Fruit fly (Drosophila melanogaster) whole organism, embryonic: ENCODE data around the gene CG46318.

Experiments used
- Asciz ChIP-seq: fragments of 200-800 bp; sonication (Bioruptor generic); optimal IDR thresholded peaks from 2 replicates; lab custom pipeline; 2017; ENCODE audit warnings: missing biosample characterization, mild to moderate bottlenecking, missing genetic modification characterization, missing genetic modification reagents
- Atf-2 ChIP-seq: fragments of 200-800 bp; sonication (Bioruptor generic); optimal IDR thresholded peaks from 2 replicates; lab custom pipeline; 2016; ENCODE audit warnings: missing biosample characterization, missing genetic modification characterization
- CG10147 ChIP-seq: fragments of 200-800 bp; sonication (Bioruptor generic); optimal IDR thresholded peaks from 2 replicates; lab custom pipeline; 2019; ENCODE audit warnings: missing biosample characterization, mild to moderate bottlenecking, missing genetic modification characterization, moderate library complexity
- CG1024 ChIP-seq: fragments of 200-800 bp; sonication (Bioruptor generic); IDR thresholded peaks from 2 replicates; pipeline ENCODE4 v1.3.6; 2022; ENCODE audit warnings: missing biosample characterization, missing genetic modification characterization
- CG11696 ChIP-seq: fragments of 200-800 bp; sonication (Bioruptor generic); IDR thresholded peaks from 2 replicates; pipeline ENCODE4 v1.3.6; 2022; ENCODE audit warnings: missing biosample characterization, missing genetic modification characterization
- CG15269 ChIP-seq: fragments of 200-800 bp; sonication (Bioruptor generic); optimal IDR thresholded peaks from 2 replicates; lab custom pipeline; 2018; ENCODE audit warnings: missing biosample characterization, mild to moderate bottlenecking, missing genetic modification characterization, moderate library complexity
- CG17359 ChIP-seq: fragments of 200-800 bp; sonication (Bioruptor generic); optimal IDR thresholded peaks from 3 replicates; lab custom pipeline; 2018; ENCODE audit warnings: missing biosample characterization, mild to moderate bottlenecking, missing genetic modification characterization, moderate library complexity
- CG17568 ChIP-seq: fragments of 200-800 bp; sonication (Bioruptor generic); optimal IDR thresholded peaks from 2 replicates; lab custom pipeline; 2018; ENCODE audit warnings: missing biosample characterization, mild to moderate bottlenecking, missing genetic modification characterization, moderate library complexity
- CG17802 ChIP-seq: fragments of 200-800 bp; sonication (Bioruptor generic); optimal IDR thresholded peaks from 2 replicates; lab custom pipeline; 2018; ENCODE audit warnings: missing biosample characterization, mild to moderate bottlenecking, missing genetic modification characterization, moderate library complexity
- CG6765 ChIP-seq: fragments of 200-800 bp; sonication (Bioruptor generic); optimal IDR thresholded peaks from 3 replicates; lab custom pipeline; 2017; ENCODE audit warnings: missing biosample characterization, mild to moderate bottlenecking, missing genetic modification characterization
- CG8765 ChIP-seq: fragments of 200-800 bp; sonication (Bioruptor generic); IDR thresholded peaks from 2 replicates; pipeline ENCODE4 v1.3.6; 2022; ENCODE audit warnings: missing biosample characterization, missing genetic modification characterization
- D ChIP-seq, 2 experiments: fragments of 200-800 bp in 1 of 2; fragments of >200 bp in 1 of 2; sonication (Bioruptor generic) in 1 of 2; optimal IDR thresholded peaks; 2 replicates in 1 of 2; 3 replicates in 1 of 2; lab custom pipeline; 2017; ENCODE audit warnings: mild to moderate bottlenecking in 1 of 2, missing biosample characterization in 1 of 2, missing genetic modification characterization in 1 of 2, missing genetic modification reagents in 1 of 2
- D19A ChIP-seq: fragments of 200-800 bp; optimal IDR thresholded peaks from 3 replicates; lab custom pipeline; 2019; ENCODE audit warnings: missing biosample characterization, mild to moderate bottlenecking, missing genetic modification characterization, moderate library complexity
- Dbx ChIP-seq: fragments of 200-800 bp; sonication (Bioruptor generic); IDR thresholded peaks from 3 replicates; pipeline ENCODE4 v1.3.6; 2022; ENCODE audit warnings: missing biosample characterization, missing genetic modification characterization
- Deaf1 ChIP-seq: fragments of 200-800 bp; optimal IDR thresholded peaks from 3 replicates; lab custom pipeline; 2019; ENCODE audit warnings: missing biosample characterization, mild to moderate bottlenecking, missing genetic modification characterization, moderate library complexity
- Doc3 ChIP-seq: fragments of 200-800 bp; sonication (Bioruptor generic); IDR thresholded peaks from 3 replicates; pipeline ENCODE4 v1.3.6; 2022; ENCODE audit warnings: missing biosample characterization, missing genetic modification characterization; ENCODE audit not compliant: partially characterized antibody
- Ets97D ChIP-seq: fragments of 200-800 bp; sonication (Bioruptor generic); optimal IDR thresholded peaks from 3 replicates; lab custom pipeline; 2016; ENCODE audit warnings: missing biosample characterization, missing genetic modification characterization
- Hey ChIP-seq: fragments of 200-800 bp; sonication (Bioruptor generic); optimal IDR thresholded peaks from 3 replicates; lab custom pipeline; 2018; ENCODE audit warnings: missing biosample characterization, mild to moderate bottlenecking, missing genetic modification characterization
- Lim3 ChIP-seq: fragments of 200-800 bp; sonication (Bioruptor generic); IDR thresholded peaks from 2 replicates; pipeline ENCODE4 v1.3.6; 2022; ENCODE audit warnings: missing biosample characterization, missing genetic modification characterization
- Med ChIP-seq: fragments of 200-800 bp; sonication (Bioruptor generic); peaks from one replicate; lab custom pipeline; 2016; ENCODE audit warnings: missing biosample characterization, missing genetic modification characterization, mild to moderate bottlenecking, inconsistent platforms, moderate library complexity
- Mes4 ChIP-seq: fragments of 200-800 bp; sonication (Bioruptor generic); optimal IDR thresholded peaks from 2 replicates; lab custom pipeline; 2016; ENCODE audit warnings: missing biosample characterization, missing genetic modification characterization
- NC2α ChIP-seq: fragments of 200-800 bp; sonication (Bioruptor generic); optimal IDR thresholded peaks from 2 replicates; lab custom pipeline; 2016; ENCODE audit warnings: missing biosample characterization, missing genetic modification characterization
- Optix ChIP-seq: fragments of 200-800 bp; sonication (Bioruptor generic); IDR thresholded peaks from 3 replicates; pipeline ENCODE4 v1.3.6; 2022; ENCODE audit warnings: missing biosample characterization, missing genetic modification characterization
- Pdp1 ChIP-seq, 2 experiments: fragments of 200-800 bp; sonication (Bioruptor generic); optimal IDR thresholded peaks; 3 replicates each; lab custom pipeline; 2016; ENCODE audit warnings: missing biosample characterization in 2 of 2, missing genetic modification characterization in 2 of 2, mild to moderate bottlenecking in 1 of 2, moderate library complexity in 1 of 2
- Usf ChIP-seq: fragments of 200-800 bp; sonication (Bioruptor generic); optimal IDR thresholded peaks from 2 replicates; lab custom pipeline; 2017; ENCODE audit warnings: missing genotype, missing biosample characterization, missing genetic modification characterization
- Xrp1 ChIP-seq: fragments of 200-800 bp; sonication (Bioruptor generic); IDR thresholded peaks from 2 replicates; pipeline ENCODE4 v1.3.6; 2022; ENCODE audit warnings: missing biosample characterization, missing genetic modification characterization
- abd-A ChIP-seq: fragments of 200-800 bp; sonication (Bioruptor generic); optimal IDR thresholded peaks from 3 replicates; lab custom pipeline; 2019; ENCODE audit warnings: missing biosample characterization, mild to moderate bottlenecking, missing genetic modification characterization, moderate library complexity
- ac ChIP-seq: fragments of 200-800 bp; sonication (Bioruptor generic); optimal IDR thresholded peaks from 3 replicates; lab custom pipeline; 2017; ENCODE audit warnings: missing biosample characterization, mild to moderate bottlenecking, missing genetic modification characterization
- caup ChIP-seq: fragments of 200-800 bp; sonication (Bioruptor generic); optimal IDR thresholded peaks from 3 replicates; lab custom pipeline; 2017; ENCODE audit warnings: missing biosample characterization, mild to moderate bottlenecking, missing genetic modification characterization, moderate library complexity; ENCODE audit not compliant: severe bottlenecking
- chif ChIP-seq, 2 experiments: fragments of 200-800 bp; sonication (Bioruptor generic); optimal IDR thresholded peaks; 3 replicates each; lab custom pipeline; 2016; ENCODE audit warnings: missing biosample characterization in 2 of 2, missing genetic modification characterization in 2 of 2
- crc ChIP-seq: fragments of 200-800 bp; sonication (Bioruptor generic); optimal IDR thresholded peaks from 2 replicates; lab custom pipeline; 2016; ENCODE audit warnings: missing biosample characterization, missing genetic modification characterization
- fd96Cb ChIP-seq: fragments of 200-800 bp; sonication (Bioruptor generic); optimal IDR thresholded peaks from 2 replicates; lab custom pipeline; 2018; ENCODE audit warnings: missing biosample characterization, mild to moderate bottlenecking, missing genetic modification characterization, moderate library complexity
- gfzf ChIP-seq: fragments of 200-800 bp; sonication (Bioruptor generic); optimal IDR thresholded peaks from 2 replicates; lab custom pipeline; 2016; ENCODE audit warnings: missing biosample characterization, mild to moderate bottlenecking, missing genetic modification characterization, moderate library complexity
- gt ChIP-seq: fragments of 200-800 bp; sonication (Bioruptor generic); IDR thresholded peaks from 2 replicates; pipeline ENCODE4 v1.3.6; 2022; ENCODE audit warnings: missing biosample characterization, missing genetic modification characterization
- hb ChIP-seq: fragments of 200-800 bp; sonication (Bioruptor generic); IDR thresholded peaks from 3 replicates; pipeline ENCODE4 v1.3.6; 2022; ENCODE audit warnings: missing biosample characterization, missing genetic modification characterization; ENCODE audit not compliant: partially characterized antibody
- kni ChIP-seq: fragments of 200-800 bp; sonication (Bioruptor generic); optimal IDR thresholded peaks from 3 replicates; lab custom pipeline; 2017; ENCODE audit warnings: mild to moderate bottlenecking, missing biosample characterization, missing genetic modification reagents, missing genetic modification characterization
- pfk ChIP-seq: fragments of 200-800 bp; sonication (Bioruptor generic); optimal IDR thresholded peaks from 2 replicates; lab custom pipeline; 2018; ENCODE audit warnings: missing biosample characterization, mild to moderate bottlenecking, missing genetic modification characterization, moderate library complexity
- pho ChIP-seq: fragments of 200-800 bp; sonication (Bioruptor generic); optimal IDR thresholded peaks from 2 replicates; lab custom pipeline; 2016; ENCODE audit warnings: missing biosample characterization, missing genetic modification characterization
- pros ChIP-seq: fragments of 200-800 bp; sonication (Bioruptor generic); optimal IDR thresholded peaks from 3 replicates; lab custom pipeline; 2019; ENCODE audit warnings: missing biosample characterization, mild to moderate bottlenecking, missing genetic modification characterization, moderate library complexity
- pzg ChIP-seq: fragments of 200-800 bp; sonication (Bioruptor generic); optimal IDR thresholded peaks from 3 replicates; lab custom pipeline; 2018; ENCODE audit warnings: missing biosample characterization, mild to moderate bottlenecking, missing genetic modification characterization, moderate library complexity
- run ChIP-seq: fragments of 200-800 bp; sonication (Bioruptor generic); optimal IDR thresholded peaks from 3 replicates; lab custom pipeline; 2018; ENCODE audit warnings: missing biosample characterization, mild to moderate bottlenecking, missing genetic modification characterization
- schlank ChIP-seq: fragments of 200-800 bp; sonication (Bioruptor generic); optimal IDR thresholded peaks from 2 replicates; lab custom pipeline; 2018; ENCODE audit warnings: missing biosample characterization, mild to moderate bottlenecking, missing genetic modification characterization
- slbo ChIP-seq: fragments of 200-800 bp; sonication (Bioruptor generic); IDR thresholded peaks from 2 replicates; pipeline ENCODE4 v1.3.6; 2022; ENCODE audit warnings: missing biosample characterization, missing genetic modification characterization
- trem ChIP-seq: fragments of 200-800 bp; optimal IDR thresholded peaks from 3 replicates; lab custom pipeline; 2019; ENCODE audit warnings: missing biosample characterization, mild to moderate bottlenecking, missing genetic modification characterization, moderate library complexity
- zen ChIP-seq: fragments of 200-800 bp; sonication (Bioruptor generic); optimal IDR thresholded peaks from 3 replicates; lab custom pipeline; 2018; ENCODE audit warnings: missing biosample characterization, mild to moderate bottlenecking, missing genetic modification characterization, moderate library complexity

Gene CG46318

DNA sequence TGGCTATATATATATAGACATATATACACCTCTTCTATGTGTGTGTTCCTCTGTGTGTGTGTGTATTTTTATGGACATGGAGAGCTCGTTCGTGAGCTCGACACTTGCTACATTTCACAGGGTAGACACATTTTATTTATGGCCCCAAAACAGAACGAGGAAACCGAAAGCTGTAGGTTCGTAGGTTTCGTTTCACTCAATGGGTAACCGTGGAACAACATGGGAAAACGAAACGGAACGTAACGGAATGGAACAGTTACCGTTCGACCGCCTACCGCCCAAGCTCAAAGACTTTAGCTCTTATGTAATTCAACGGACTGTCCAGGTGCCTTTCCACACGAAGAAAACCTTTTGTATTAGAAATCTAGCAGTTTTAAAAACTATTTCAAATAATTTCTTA lies 25.9 kb downstream of the CG46318 start:
- TF ChIP-seq abd-A (tag; lab: Kevin White, UChicago), result peak; percentile 15
- no peak for TF ChIP-seq trem (tag; lab: Kevin White, UChicago)
- peak; percentile 93 for TF ChIP-seq pfk (GFP tag; lab: Kevin White, UChicago)
- TF ChIP-seq Pdp1 (GFP tag; optimal IDR thresholded peaks at IDR 0.05; lab: Kevin White, UChicago), result peak in 1 of 2 experiments; percentile 7
- TF ChIP-seq caup, result no peak
- no peak for TF ChIP-seq Asciz (GFP tag; lab: Kevin White, UChicago)
- TF ChIP-seq Deaf1 (tag; lab: Kevin White, UChicago), result peak; percentile 22
- no peak for TF ChIP-seq CG17802

DNA sequence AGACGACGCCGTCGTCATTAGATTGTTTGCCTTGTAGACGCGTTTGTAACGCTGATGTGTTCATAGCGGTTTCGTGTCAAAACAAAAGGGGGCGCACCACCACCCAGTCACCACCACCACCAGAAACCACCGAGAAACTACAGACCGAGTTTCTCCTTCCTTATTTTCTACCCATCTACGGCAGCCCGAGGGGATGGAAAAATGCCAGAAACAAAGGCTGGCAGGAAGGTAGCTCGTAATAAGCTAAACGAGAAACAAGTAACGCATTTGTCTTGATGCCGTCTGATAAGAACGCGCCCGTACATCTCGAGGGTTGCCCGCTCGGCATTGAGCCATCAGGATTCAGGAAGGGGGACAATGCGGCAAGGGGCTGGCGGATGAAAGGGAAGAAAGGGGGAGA lies 27.1 kb downstream of the CG46318 start:
- TF ChIP-seq Atf-2 (GFP tag; lab: Kevin White, UChicago) (no peak), pros (peak; percentile 75), abd-A (tag; lab: Kevin White, UChicago) (peak; percentile 79), run (tag; lab: Kevin White, UChicago) (peak; percentile 11), hb (GFP tag; lab: Robert Waterston, UW) (no peak), Hey (tag; lab: Kevin White, UChicago) (peak; percentile 58)

DNA sequence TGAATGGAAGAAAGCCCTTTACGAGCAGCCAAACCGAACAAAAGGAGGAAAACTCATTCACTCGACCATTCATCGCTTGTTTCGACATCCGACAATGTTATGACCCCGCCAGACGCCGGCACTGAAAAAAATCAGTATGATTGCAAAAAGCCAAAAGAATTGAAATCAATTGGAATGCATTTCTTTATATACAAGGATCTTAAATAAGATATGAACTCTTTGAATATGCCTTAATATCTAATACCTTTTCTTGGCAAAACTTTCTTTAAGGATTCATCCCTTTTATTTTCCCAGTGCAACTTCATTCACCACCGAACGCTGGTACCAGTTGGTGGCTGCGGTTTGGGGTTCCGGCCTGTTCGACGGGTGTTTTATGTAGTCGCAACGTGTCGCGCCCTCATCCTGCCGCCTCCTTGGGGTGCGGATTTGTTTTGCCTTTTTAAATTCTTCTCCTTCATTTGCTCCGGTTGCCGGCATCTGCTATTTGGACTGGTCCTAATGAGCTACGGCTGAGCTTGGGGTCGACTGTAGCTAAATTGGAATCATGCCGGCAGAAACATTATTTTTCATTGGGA lies 39.5 kb downstream of the CG46318 start:
- peak; percentile 37 for TF ChIP-seq Ets97D
- TF ChIP-seq ac (GFP tag; lab: Kevin White, UChicago), result no peak
- peak; percentile 74 for TF ChIP-seq crc (GFP tag; lab: Kevin White, UChicago)
- TF ChIP-seq chif (GFP tag; optimal IDR thresholded peaks at IDR 0.05; lab: Kevin White, UChicago), result peak; percentile 61 to 81
- peak; percentile 73 for TF ChIP-seq CG1024 (GFP tag; lab: Robert Waterston, UW)
- TF ChIP-seq pzg (GFP tag; lab: Kevin White, UChicago), result peak; percentile 10
- peak; percentile 88 for TF ChIP-seq slbo
- peak; percentile 72 for TF ChIP-seq Mes4 (GFP tag; lab: Kevin White, UChicago)
- peak; percentile 64 for TF ChIP-seq Lim3 (GFP tag; lab: Robert Waterston, UW)
- TF ChIP-seq pho (GFP tag; lab: Kevin White, UChicago), result peak; percentile 82
- peak; percentile 90 for TF ChIP-seq CG17359 (tag; lab: Kevin White, UChicago)
- no peak for TF ChIP-seq pfk (GFP tag; lab: Kevin White, UChicago)
- peak; percentile 61 for TF ChIP-seq CG17568 (GFP tag; lab: Kevin White, UChicago)
- TF ChIP-seq Usf (GFP tag; lab: Kevin White, UChicago), result peak; percentile 29
- TF ChIP-seq CG6765, result peak; percentile 86
- TF ChIP-seq CG8765 (GFP tag; lab: Robert Waterston, UW), result peak; percentile 18; the same call in 1 of the 2 replicates
- TF ChIP-seq schlank, result peak; percentile 75
- TF ChIP-seq zen (tag; lab: Kevin White, UChicago), result no peak
- no peak for TF ChIP-seq Doc3 (GFP tag; lab: Robert Waterston, UW)
- TF ChIP-seq CG10147 (GFP tag; lab: Kevin White, UChicago), result peak; percentile 91
- peak; percentile 66; the same call in 1 of the 3 replicates for TF ChIP-seq Optix
- TF ChIP-seq NC2α (GFP tag; lab: Kevin White, UChicago), result peak; percentile 39
- TF ChIP-seq CG15269 (tag; lab: Kevin White, UChicago), result peak; percentile 92
- TF ChIP-seq hb (GFP tag; lab: Robert Waterston, UW), result no peak
- peak; percentile 83 for TF ChIP-seq fd96Cb
- TF ChIP-seq Dbx, result peak; percentile 88
- no peak for TF ChIP-seq D (optimal IDR thresholded peaks at IDR 0.05; lab: Kevin White, UChicago)
- TF ChIP-seq D (GFP tag; optimal IDR thresholded peaks at IDR 0.05; lab: Kevin White, UChicago), result peak; percentile 81
- peak; percentile 82 for TF ChIP-seq D19A
- peak; percentile 90 for TF ChIP-seq Xrp1 (GFP tag; lab: Robert Waterston, UW)
- no peak for TF ChIP-seq gfzf
- peak; percentile 97 for TF ChIP-seq Med (GFP tag; lab: Kevin White, UChicago)
- TF ChIP-seq kni, result peak; percentile 61
- TF ChIP-seq gt, result peak; percentile 59
- TF ChIP-seq CG11696 (GFP tag; lab: Robert Waterston, UW), result peak; percentile 59
